Fruit fly (Drosophila melanogaster) whole organism, embryonic: Measurements from ENCODE around the gene CG7054.
A peak's percentile ranks its signal among the peaks of the same experiment; 100 is the strongest.

ENCODE experiments used
- BEAF-32 ChIP-seq: fragments of 200-800 bp; sonication (Bioruptor generic); optimal IDR thresholded peaks from 3 replicates; lab custom pipeline; 2017; ENCODE audit warnings: missing biosample characterization, missing genetic modification characterization, mild to moderate bottlenecking, moderate library complexity, missing genetic modification reagents
- CG10147 ChIP-seq: fragments of 200-800 bp; sonication (Bioruptor generic); optimal IDR thresholded peaks from 2 replicates; lab custom pipeline; 2019; ENCODE audit warnings: missing biosample characterization, mild to moderate bottlenecking, missing genetic modification characterization, moderate library complexity
- CG10209 ChIP-seq: fragments of 200-800 bp; sonication (Bioruptor generic); optimal IDR thresholded peaks from 3 replicates; lab custom pipeline; 2017; ENCODE audit warnings: missing biosample characterization, mild to moderate bottlenecking, missing genetic modification characterization, missing genetic modification reagents
- CG1024 ChIP-seq: fragments of 200-800 bp; sonication (Bioruptor generic); IDR thresholded peaks from 2 replicates; pipeline ENCODE4 v1.3.6; 2022; ENCODE audit warnings: missing biosample characterization, missing genetic modification characterization
- CG14014 ChIP-seq: fragments of 200-800 bp; sonication (Bioruptor generic); IDR thresholded peaks from 2 replicates; pipeline ENCODE4 v1.3.6; 2022; ENCODE audit warnings: missing biosample characterization, missing genetic modification characterization
- CG15514 ChIP-seq: fragments of 200-800 bp; sonication (Bioruptor generic); optimal IDR thresholded peaks from 3 replicates; lab custom pipeline; 2017; ENCODE audit warnings: missing biosample characterization, missing genetic modification characterization, mild to moderate bottlenecking, moderate library complexity, missing genetic modification reagents
- CG16779 ChIP-seq: fragments of 200-800 bp; sonication (Bioruptor generic); IDR thresholded peaks from 2 replicates; pipeline ENCODE4 v1.3.6; 2022; ENCODE audit warnings: missing biosample characterization, missing genetic modification characterization
- CG17568 ChIP-seq: fragments of 200-800 bp; sonication (Bioruptor generic); optimal IDR thresholded peaks from 2 replicates; lab custom pipeline; 2018; ENCODE audit warnings: missing biosample characterization, mild to moderate bottlenecking, missing genetic modification characterization, moderate library complexity
- CG18764 ChIP-seq: fragments of 200-800 bp; sonication (Bioruptor generic); optimal IDR thresholded peaks from 3 replicates; lab custom pipeline; 2016; ENCODE audit warnings: missing biosample characterization, missing genetic modification characterization
- CG30403 ChIP-seq: fragments of 200-800 bp; sonication (Bioruptor generic); optimal IDR thresholded peaks from 3 replicates; lab custom pipeline; 2016; ENCODE audit warnings: missing biosample characterization, missing genetic modification characterization
- CG32767 ChIP-seq: fragments of 200-800 bp; sonication (Bioruptor generic); IDR thresholded peaks from 2 replicates; pipeline ENCODE4 v1.3.6; 2022; ENCODE audit warnings: missing biosample characterization, missing genetic modification characterization
- CG34376 ChIP-seq: fragments of 200-800 bp; sonication (Bioruptor generic); optimal IDR thresholded peaks from 2 replicates; lab custom pipeline; 2018; ENCODE audit warnings: missing biosample characterization, mild to moderate bottlenecking, missing genetic modification characterization
- CG4404 ChIP-seq: fragments of 200-800 bp; sonication (Bioruptor generic); IDR thresholded peaks from 2 replicates; pipeline ENCODE4 v1.3.6; 2022; ENCODE audit warnings: missing biosample characterization, missing genetic modification characterization
- CG6175 ChIP-seq: fragments of 200-800 bp; sonication (Bioruptor generic); IDR thresholded peaks from 3 replicates; pipeline ENCODE4 v1.3.6; 2022; ENCODE audit warnings: missing biosample characterization, missing genetic modification characterization
- CG6791 ChIP-seq: fragments of 200-800 bp; sonication (Bioruptor generic); IDR thresholded peaks from 3 replicates; pipeline ENCODE4 v1.3.6; 2022; ENCODE audit warnings: missing biosample characterization, missing genetic modification characterization; ENCODE audit not compliant: partially characterized antibody
- CG8290 ChIP-seq, 3 experiments: fragments of 200-800 bp; sonication (Bioruptor generic); optimal IDR thresholded peaks; 2 replicates each; lab custom pipeline; 2016 to 2019; ENCODE audit warnings: missing biosample characterization in 3 of 3, missing genetic modification characterization in 3 of 3, mild to moderate bottlenecking in 2 of 3, moderate library complexity in 1 of 3
- CG8765 ChIP-seq: fragments of 200-800 bp; sonication (Bioruptor generic); IDR thresholded peaks from 2 replicates; pipeline ENCODE4 v1.3.6; 2022; ENCODE audit warnings: missing biosample characterization, missing genetic modification characterization
- Chrac-16 ChIP-seq: fragments of 200-800 bp; sonication (Bioruptor generic); optimal IDR thresholded peaks from 3 replicates; lab custom pipeline; 2016; ENCODE audit warnings: missing biosample characterization, missing genetic modification characterization
- CoRest ChIP-seq: fragments of 200-800 bp; sonication (Bioruptor generic); optimal IDR thresholded peaks from 3 replicates; lab custom pipeline; 2018; ENCODE audit warnings: missing biosample characterization, mild to moderate bottlenecking, missing genetic modification characterization, moderate library complexity
- D19A ChIP-seq: fragments of 200-800 bp; optimal IDR thresholded peaks from 3 replicates; lab custom pipeline; 2019; ENCODE audit warnings: missing biosample characterization, mild to moderate bottlenecking, missing genetic modification characterization, moderate library complexity
- Fer2 ChIP-seq: fragments of 200-800 bp; sonication (Bioruptor generic); optimal IDR thresholded peaks from 2 replicates; lab custom pipeline; 2018; ENCODE audit warnings: missing biosample characterization, mild to moderate bottlenecking, missing genetic modification characterization, moderate library complexity
- MESR4 ChIP-seq: fragments of 200-800 bp; sonication (Bioruptor generic); optimal IDR thresholded peaks from 2 replicates; lab custom pipeline; 2018; ENCODE audit warnings: missing biosample characterization, mild to moderate bottlenecking, missing genetic modification characterization, moderate library complexity
- Meics ChIP-seq: fragments of 200-800 bp; sonication (Bioruptor generic); optimal IDR thresholded peaks from 2 replicates; lab custom pipeline; 2017; ENCODE audit warnings: missing biosample characterization, mild to moderate bottlenecking, missing genetic modification characterization
- NK7.1 ChIP-seq: fragments of 200-800 bp; sonication (Bioruptor generic); optimal IDR thresholded peaks from 3 replicates; lab custom pipeline; 2016; ENCODE audit warnings: missing biosample characterization, missing genetic modification characterization
- Six4 ChIP-seq: fragments of 200-800 bp; sonication (Bioruptor generic); optimal IDR thresholded peaks from 2 replicates; lab custom pipeline; 2016; ENCODE audit warnings: missing biosample characterization, missing genetic modification characterization
- Ssrp ChIP-seq: fragments of 200-800 bp; sonication (Bioruptor generic); optimal IDR thresholded peaks from 2 replicates; lab custom pipeline; 2018; ENCODE audit warnings: missing biosample characterization, mild to moderate bottlenecking, missing genetic modification characterization, moderate library complexity
- ara ChIP-seq: fragments of 200-800 bp; sonication (Bioruptor generic); IDR thresholded peaks from 2 replicates; pipeline ENCODE4 v1.3.6; 2022; ENCODE audit warnings: missing biosample characterization, missing genetic modification characterization
- chm ChIP-seq: fragments of 200-800 bp; sonication (Bioruptor generic); IDR thresholded peaks from 2 replicates; pipeline ENCODE4 v1.3.6; 2022; ENCODE audit warnings: missing biosample characterization, missing genetic modification characterization
- crp ChIP-seq, 2 experiments: fragments of 200-800 bp; sonication (Bioruptor generic); optimal IDR thresholded peaks; 2 replicates in 1 of 2; 3 replicates in 1 of 2; lab custom pipeline; 2017; ENCODE audit warnings: missing biosample characterization in 2 of 2, missing genetic modification characterization in 2 of 2, mild to moderate bottlenecking in 1 of 2, moderate library complexity in 1 of 2
- dimm ChIP-seq: fragments of 200-800 bp; sonication (Bioruptor generic); IDR thresholded peaks from 2 replicates; pipeline ENCODE4 v1.3.6; 2022; ENCODE audit warnings: missing biosample characterization, missing genetic modification characterization
- disco-r ChIP-seq: fragments of 200-800 bp; sonication (Bioruptor generic); optimal IDR thresholded peaks from 2 replicates; lab custom pipeline; 2016; ENCODE audit warnings: missing biosample characterization, missing genetic modification characterization
- dpn ChIP-seq, 2 experiments: fragments of 200-800 bp; sonication (Bioruptor generic); optimal IDR thresholded peaks; 3 replicates each; lab custom pipeline; 2016; ENCODE audit warnings: missing biosample characterization in 2 of 2, missing genetic modification characterization in 2 of 2
- fd102C ChIP-seq: fragments of 200-800 bp; sonication (Bioruptor generic); optimal IDR thresholded peaks from 2 replicates; lab custom pipeline; 2018; ENCODE audit warnings: missing biosample characterization, mild to moderate bottlenecking, missing genetic modification characterization, moderate library complexity
- fru ChIP-seq: fragments of >200 bp; optimal IDR thresholded peaks from 2 replicates; lab custom pipeline; 2017
- jigr1 ChIP-seq: fragments of 200-800 bp; sonication (Bioruptor generic); IDR thresholded peaks from 3 replicates; pipeline ENCODE4 v1.3.6; 2022; ENCODE audit warnings: missing biosample characterization, missing genetic modification characterization
- jing ChIP-seq: fragments of 200-800 bp; sonication (Bioruptor generic); optimal IDR thresholded peaks from 2 replicates; lab custom pipeline; 2018; ENCODE audit warnings: missing biosample characterization, mild to moderate bottlenecking, missing genetic modification characterization
- kni ChIP-seq: fragments of 200-800 bp; sonication (Bioruptor generic); optimal IDR thresholded peaks from 3 replicates; lab custom pipeline; 2017; ENCODE audit warnings: mild to moderate bottlenecking, missing biosample characterization, missing genetic modification reagents, missing genetic modification characterization
- lbe ChIP-seq: fragments of 200-800 bp; sonication (Bioruptor generic); optimal IDR thresholded peaks from 2 replicates; lab custom pipeline; 2016; ENCODE audit warnings: missing biosample characterization, mild to moderate bottlenecking, missing genetic modification characterization
- lmd ChIP-seq: fragments of 200-800 bp; sonication (Bioruptor generic); IDR thresholded peaks from 2 replicates; pipeline ENCODE4 v1.3.6; 2022; ENCODE audit warnings: missing biosample characterization, missing genetic modification characterization
- nerfin-1 ChIP-seq: fragments of 200-800 bp; sonication (Bioruptor generic); optimal IDR thresholded peaks from 3 replicates; lab custom pipeline; 2019; ENCODE audit warnings: missing biosample characterization, mild to moderate bottlenecking, missing genetic modification characterization, moderate library complexity
- repo ChIP-seq: fragments of 200-800 bp; sonication (Bioruptor generic); optimal IDR thresholded peaks from 2 replicates; lab custom pipeline; 2016; ENCODE audit warnings: missing biosample characterization, missing genetic modification characterization
- sens-2 ChIP-seq: fragments of 200-800 bp; sonication (Bioruptor generic); IDR thresholded peaks from 2 replicates; pipeline ENCODE4 v1.3.6; 2022; ENCODE audit warnings: missing biosample characterization, missing genetic modification characterization
- shn ChIP-seq: fragments of 200-800 bp; sonication (Bioruptor generic); optimal IDR thresholded peaks from 3 replicates; lab custom pipeline; 2016; ENCODE audit warnings: missing biosample characterization, missing genetic modification characterization
- ssp ChIP-seq: fragments of 200-800 bp; sonication (Bioruptor generic); IDR thresholded peaks from 2 replicates; pipeline ENCODE4 v1.3.6; 2022; ENCODE audit warnings: missing biosample characterization, missing genetic modification characterization
- stc ChIP-seq: fragments of 200-800 bp; sonication (Bioruptor generic); IDR thresholded peaks from 2 replicates; pipeline ENCODE4 v1.3.6; 2022; ENCODE audit warnings: missing biosample characterization, missing genetic modification characterization
- tgo ChIP-seq: fragments of 200-800 bp; sonication (Bioruptor generic); IDR thresholded peaks from 3 replicates; pipeline ENCODE4 v1.3.6; 2022; ENCODE audit warnings: missing biosample characterization, missing genetic modification characterization
- trh ChIP-seq: fragments of 200-800 bp; sonication (Bioruptor generic); optimal IDR thresholded peaks from 2 replicates; lab custom pipeline; 2016; ENCODE audit warnings: missing biosample characterization, missing genetic modification characterization
- unpg ChIP-seq: fragments of 200-800 bp; sonication (Bioruptor generic); optimal IDR thresholded peaks from 3 replicates; lab custom pipeline; 2018; ENCODE audit warnings: missing biosample characterization, mild to moderate bottlenecking, missing genetic modification characterization, moderate library complexity
- vvl ChIP-seq: fragments of 200-800 bp; sonication (Bioruptor generic); IDR thresholded peaks from 2 replicates; pipeline ENCODE4 v1.3.6; 2022; ENCODE audit warnings: missing biosample characterization, missing genetic modification characterization
- zf30C ChIP-seq: fragments of 200-800 bp; sonication (Bioruptor generic); optimal IDR thresholded peaks from 3 replicates; lab custom pipeline; 2018; ENCODE audit warnings: missing biosample characterization, mild to moderate bottlenecking, missing genetic modification characterization
- zfh1 ChIP-seq: fragments of 200-800 bp; sonication (Bioruptor generic); IDR thresholded peaks from 3 replicates; pipeline ENCODE4 v1.3.6; 2022; ENCODE audit warnings: missing biosample characterization, missing genetic modification characterization

The CG7054 gene

dm6 chr3R:22464611-22465113, at the start of gene CG7054 (continued):
- TF ChIP-seq lmd (GFP tag; lab: Robert Waterston, UW) (no peak), disco-r (no peak), CG14014 (GFP tag; lab: Robert Waterston, UW) (peak; percentile 26; the same call in 1 of the 2 replicates), shn (peak; percentile 32), kni (no peak), nerfin-1 (tag; lab: Kevin White, UChicago) (no peak), CoRest (tag; lab: Kevin White, UChicago) (peak; percentile 35), jing (no peak), CG6791 (GFP tag; lab: Robert Waterston, UW) (no peak), CG34376 (GFP tag; lab: Kevin White, UChicago) (peak; percentile 91), CG10209 (GFP tag; lab: Kevin White, UChicago) (no peak), stc (GFP tag; lab: Robert Waterston, UW) (no peak), dimm (GFP tag; lab: Robert Waterston, UW) (no peak), unpg (peak; percentile 22), chm (GFP tag; lab: Robert Waterston, UW) (peak; percentile 22; the same call in 1 of the 2 replicates), CG8290 (GFP tag; optimal IDR thresholded peaks at IDR 0.05; lab: Kevin White, UChicago) (no peak), CG8290 (tag; optimal IDR thresholded peaks at IDR 0.05; lab: Kevin White, UChicago) (no peak), tgo (no peak), CG6175 (GFP tag; lab: Robert Waterston, UW) (no peak), Meics (GFP tag; lab: Kevin White, UChicago) (peak; percentile 36), Six4 (GFP tag; lab: Kevin White, UChicago) (no peak), Ssrp (tag; lab: Kevin White, UChicago) (no peak), trh (GFP tag; lab: Kevin White, UChicago) (no peak), Fer2 (tag; lab: Kevin White, UChicago) (no peak), BEAF-32 (no peak), lbe (no peak), CG10147 (GFP tag; lab: Kevin White, UChicago) (peak; percentile 14), CG1024 (no peak), dpn (GFP tag; optimal IDR thresholded peaks at IDR 0.05; lab: Kevin White, UChicago) (no peak), CG30403 (GFP tag; lab: Kevin White, UChicago) (no peak), D19A (tag; lab: Kevin White, UChicago) (no peak), ssp (GFP tag; lab: Robert Waterston, UW) (no peak), Chrac-16 (GFP tag; lab: Kevin White, UChicago) (no peak), ara (GFP tag; lab: Robert Waterston, UW) (no peak), CG17568 (no peak), fd102C (GFP tag; lab: Kevin White, UChicago) (no peak), zfh1 (no peak), CG18764 (GFP tag; lab: Kevin White, UChicago) (no peak), zf30C (GFP tag; lab: Kevin White, UChicago) (no peak), crp (GFP tag; optimal IDR thresholded peaks at IDR 0.05; lab: Kevin White, UChicago) (no peak), fru (lab: Kevin White, UChicago) (no peak), CG8765 (GFP tag; lab: Robert Waterston, UW) (no peak), jigr1 (GFP tag; lab: Robert Waterston, UW) (no peak), CG16779 (GFP tag; lab: Robert Waterston, UW) (no peak), CG32767 (GFP tag; lab: Robert Waterston, UW) (no peak), CG15514 (GFP tag; lab: Kevin White, UChicago) (peak; percentile 42), sens-2 (no peak), MESR4 (GFP tag; lab: Kevin White, UChicago) (no peak), vvl (no peak), NK7.1 (no peak), CG4404 (GFP tag; lab: Robert Waterston, UW) (no peak), repo (GFP tag; lab: Kevin White, UChicago) (no peak)
